Worm (Caenorhabditis elegans): Measurements from ENCODE around the gene srm-5.

Gene srm-5

ce11 chrV:14355738-14356368 is 20.9 kb downstream of the srm-5 start, which contains the start of gene cyn-1 (continued):
- TF ChIP-seq hmg-11 (tag; optimal IDR thresholded peaks at IDR 0.05) (peak; percentile 41), elt-1 (tag; optimal IDR thresholded peaks at IDR 0.05) (no peak), fkh-10 (GFP tag; optimal IDR thresholded peaks at IDR 0.05) (peak; percentile 38), nhr-12 (tag; optimal IDR thresholded peaks at IDR 0.05) (no peak), ama-1 (optimal IDR thresholded peaks at IDR 0.05) (no peak), nhr-76 (tag; optimal IDR thresholded peaks at IDR 0.05) (no peak), elt-2 (tag; optimal IDR thresholded peaks at IDR 0.05) (peak; percentile 40), sea-2 (GFP tag; optimal IDR thresholded peaks at IDR 0.05) (no peak), nhr-11 (tag; optimal IDR thresholded peaks at IDR 0.05) (no peak), egl-27 (tag; optimal IDR thresholded peaks at IDR 0.05) (no peak), lin-39 (tag; optimal IDR thresholded peaks at IDR 0.05) (peak; percentile 28)

ce11 chrV:14357347-14357746 is 22.3 kb downstream of the srm-5 start:
- peak; percentile 86 for TF ChIP-seq nfya-1 (tag; optimal IDR thresholded peaks at IDR 0.05; ENCODE audit: insufficient read depth)

ce11 chrV:14358577-14358976 is 23.6 kb downstream of the srm-5 start, which contains the start of gene Y49A3A.4:
Gene Y49A3A.4, minus strand, starts transcription at chrV:14358890.
- peak; percentile 77 for TF ChIP-seq snpc-4 (tag; optimal IDR thresholded peaks at IDR 0.05)
- TF ChIP-seq elt-2 (tag; optimal IDR thresholded peaks at IDR 0.05): peak; percentile 11
- peak; percentile 14 for TF ChIP-seq nfya-1 (tag; optimal IDR thresholded peaks at IDR 0.05; ENCODE audit: insufficient read depth)
- no peak for TF ChIP-seq tbx-2 (tag; optimal IDR thresholded peaks at IDR 0.05)

ce11 chrV:14361973-14362372 is 27.0 kb downstream of the srm-5 start:
- TF ChIP-seq eor-1 (tag; optimal IDR thresholded peaks at IDR 0.05): no peak
- no peak for TF ChIP-seq nhr-77 (tag; optimal IDR thresholded peaks at IDR 0.05)
- no peak for TF ChIP-seq skn-1 (tag; optimal IDR thresholded peaks at IDR 0.05)
- no peak for TF ChIP-seq nhr-28 (tag; optimal IDR thresholded peaks at IDR 0.05)
- TF ChIP-seq unc-62 (GFP tag; optimal IDR thresholded peaks at IDR 0.05): no peak
- no peak for TF ChIP-seq nhr-43 (tag; optimal IDR thresholded peaks at IDR 0.05; ENCODE audit: poor library complexity, severe bottlenecking)
- no peak for TF ChIP-seq ceh-16 (tag; optimal IDR thresholded peaks at IDR 0.05)
- TF ChIP-seq mml-1 (tag; optimal IDR thresholded peaks at IDR 0.05): no peak
- TF ChIP-seq ceh-82 (tag; optimal IDR thresholded peaks at IDR 0.05): no peak
- no peak for TF ChIP-seq pha-4 (tag; optimal IDR thresholded peaks at IDR 0.05)
- no peak for TF ChIP-seq elt-3 (tag; optimal IDR thresholded peaks at IDR 0.05)
- TF ChIP-seq R02D3.7 (tag; optimal IDR thresholded peaks at IDR 0.05): no peak
- no peak for TF ChIP-seq ceh-9 (tag; optimal IDR thresholded peaks at IDR 0.05)
- TF ChIP-seq fos-1 (tag; optimal IDR thresholded peaks at IDR 0.05): no peak
- TF ChIP-seq ztf-4 (tag; optimal IDR thresholded peaks at IDR 0.05): no peak
- no peak for TF ChIP-seq nhr-67 (tag; optimal IDR thresholded peaks at IDR 0.05)
- TF ChIP-seq hmg-11 (tag; optimal IDR thresholded peaks at IDR 0.05): no peak

ce11 chrV:14364586-14365248 is 29.7 kb downstream of the srm-5 start:
- TF ChIP-seq fkh-10 (GFP tag; optimal IDR thresholded peaks at IDR 0.05): no peak
- peak; percentile 29 for TF ChIP-seq lsy-12 (tag; optimal IDR thresholded peaks at IDR 0.05)
- TF ChIP-seq eor-1 (tag; optimal IDR thresholded peaks at IDR 0.05): no peak
- TF ChIP-seq elt-3 (tag; optimal IDR thresholded peaks at IDR 0.05): no peak
- TF ChIP-seq elt-1 (tag; optimal IDR thresholded peaks at IDR 0.05): no peak
- TF ChIP-seq unc-39 (tag; optimal IDR thresholded peaks at IDR 0.05): no peak
- TF ChIP-seq fkh-2 (tag; optimal IDR thresholded peaks at IDR 0.05): no peak
- peak; percentile 100 for TF ChIP-seq nfya-1 (tag; optimal IDR thresholded peaks at IDR 0.05; ENCODE audit: insufficient read depth)
- no peak for TF ChIP-seq fos-1 (tag; optimal IDR thresholded peaks at IDR 0.05)
- TF ChIP-seq aly-2 (tag; optimal IDR thresholded peaks at IDR 0.05): no peak
- TF ChIP-seq nhr-43 (tag; optimal IDR thresholded peaks at IDR 0.05; ENCODE audit: poor library complexity, severe bottlenecking): peak; percentile 46
- TF ChIP-seq nhr-25 (tag; optimal IDR thresholded peaks at IDR 0.05): peak; percentile 88
- TF ChIP-seq ztf-11 (tag; optimal IDR thresholded peaks at IDR 0.05): peak; percentile 33
- TF ChIP-seq egl-27 (tag; optimal IDR thresholded peaks at IDR 0.05): no peak
- peak; percentile 47 for TF ChIP-seq lin-39 (tag; optimal IDR thresholded peaks at IDR 0.05)
- no peak for TF ChIP-seq unc-62 (GFP tag; optimal IDR thresholded peaks at IDR 0.05)
- TF ChIP-seq ama-1 (optimal IDR thresholded peaks at IDR 0.05): peak; percentile 35
- TF ChIP-seq nhr-23 (tag; optimal IDR thresholded peaks at IDR 0.05): peak; percentile 14
- TF ChIP-seq nhr-76 (tag; optimal IDR thresholded peaks at IDR 0.05): no peak
- TF ChIP-seq mml-1 (tag; optimal IDR thresholded peaks at IDR 0.05): no peak
- no peak for TF ChIP-seq nhr-67 (tag; optimal IDR thresholded peaks at IDR 0.05)
- TF ChIP-seq hmg-11 (tag; optimal IDR thresholded peaks at IDR 0.05): peak; percentile 66
- TF ChIP-seq ceh-82 (tag; optimal IDR thresholded peaks at IDR 0.05): no peak
- no peak for TF ChIP-seq jun-1 (tag; optimal IDR thresholded peaks at IDR 0.05)
